Worm (Caenorhabditis elegans) whole organism, L2 larva: ENCODE results near the gene pid-5.
"Not testable (repeated sequence)": the region's sequence is repeated elsewhere in the genome, so short reads cannot be mapped to it uniquely, and the experiment has no call there.

ENCODE experiments used
- R02D3.7 ChIP-seq: fragments of 150-350 bp; optimal IDR thresholded peaks from 2 replicates; lab custom pipeline; 2014; ENCODE audit warnings: missing biosample characterization, missing genetic modification characterization
- aly-2 ChIP-seq: fragments of 150-350 bp; optimal IDR thresholded peaks from 2 replicates; lab custom pipeline; 2014; ENCODE audit warnings: missing biosample characterization, missing genetic modification characterization
- ceh-16 ChIP-seq: fragments of 150-350 bp; optimal IDR thresholded peaks from 2 replicates; lab custom pipeline; 2014; ENCODE audit warnings: missing biosample characterization, missing genetic modification characterization
- lin-13 ChIP-seq: fragments of 150-350 bp; optimal IDR thresholded peaks from 2 replicates; lab custom pipeline; 2014; ENCODE audit warnings: missing biosample characterization, missing genetic modification reagents, missing genetic modification characterization
- lin-39 ChIP-seq: fragments of 150-350 bp; optimal IDR thresholded peaks from 2 replicates; lab custom pipeline; 2014; ENCODE audit warnings: missing biosample characterization, missing genetic modification reagents, missing genetic modification characterization
- nhr-10 ChIP-seq: sonication (generic microtip); optimal IDR thresholded peaks from 2 replicates; lab custom pipeline; 2017; ENCODE audit warnings: missing biosample characterization, missing genetic modification characterization
- nhr-237 ChIP-seq: fragments of 150-350 bp; optimal IDR thresholded peaks from 2 replicates; lab custom pipeline; 2014; ENCODE audit warnings: missing biosample characterization, missing genetic modification characterization
- nhr-77 ChIP-seq: fragments of 150-350 bp; optimal IDR thresholded peaks from 2 replicates; lab custom pipeline; 2014; ENCODE audit warnings: missing biosample characterization, missing genetic modification characterization
- skn-1 ChIP-seq: sonication (generic microtip); optimal IDR thresholded peaks from 2 replicates; lab custom pipeline; 2017; ENCODE audit warnings: missing biosample characterization, missing genetic modification characterization
- snpc-4 ChIP-seq: fragments of 150-350 bp; optimal IDR thresholded peaks from 2 replicates; lab custom pipeline; 2014; ENCODE audit warnings: missing biosample characterization, missing genetic modification characterization
- unc-62 ChIP-seq: fragments of 150-350 bp; optimal IDR thresholded peaks from 2 replicates; lab custom pipeline; 2014; ENCODE audit warnings: missing biosample characterization, missing genetic modification reagents, missing genetic modification characterization

- TF ChIP-seq R02D3.7 (tag; lab: Kevin White, UChicago); lin-13; unc-62 (GFP tag; lab: Kevin White, UChicago); skn-1; ceh-16 (tag; lab: Kevin White, UChicago); nhr-10; nhr-77 (tag; lab: Kevin White, UChicago); nhr-237 (tag; lab: Kevin White, UChicago); snpc-4 (tag; lab: Kevin White, UChicago); aly-2 (tag; lab: Kevin White, UChicago); lin-39: not testable (repeated sequence)
These were observed 40.2 kb downstream of the pid-5 start, which contains the start of gene H43I07.4 for ce11 chrV:4215856-4216255.
